Fruit fly (Drosophila melanogaster) whole organism, embryonic: Measurements from ENCODE around the gene Bicra.
A peak's percentile ranks its signal among the peaks of the same experiment; 100 is the strongest.

Source experiments
- ATbp ChIP-seq: fragments of 200-800 bp; sonication (Bioruptor generic); optimal IDR thresholded peaks from 2 replicates; lab custom pipeline; 2017; ENCODE audit warnings: missing biosample characterization, mild to moderate bottlenecking, missing genetic modification characterization, missing genetic modification reagents
- Atf3 ChIP-seq: fragments of 200-800 bp; sonication (Bioruptor generic); optimal IDR thresholded peaks from 3 replicates; lab custom pipeline; 2016; ENCODE audit warnings: missing biosample characterization, missing genetic modification characterization
- B-H2 ChIP-seq: fragments of 200-800 bp; sonication (Bioruptor generic); optimal IDR thresholded peaks from 2 replicates; lab custom pipeline; 2018; ENCODE audit warnings: missing biosample characterization, mild to moderate bottlenecking, missing genetic modification characterization
- CG11560 ChIP-seq: fragments of 200-800 bp; sonication (Bioruptor generic); IDR thresholded peaks from 3 replicates; pipeline ENCODE4 v1.3.6; 2022; ENCODE audit warnings: missing biosample characterization, missing genetic modification characterization
- CG14860 ChIP-seq: fragments of 200-800 bp; sonication (Bioruptor generic); IDR thresholded peaks from 3 replicates; pipeline ENCODE4 v1.3.6; 2022; ENCODE audit warnings: missing biosample characterization, missing genetic modification characterization; ENCODE audit not compliant: partially characterized antibody
- CG15269 ChIP-seq: fragments of 200-800 bp; sonication (Bioruptor generic); optimal IDR thresholded peaks from 2 replicates; lab custom pipeline; 2018; ENCODE audit warnings: missing biosample characterization, mild to moderate bottlenecking, missing genetic modification characterization, moderate library complexity
- CG1647 ChIP-seq: fragments of 200-800 bp; sonication (Bioruptor generic); optimal IDR thresholded peaks from 3 replicates; lab custom pipeline; 2016; ENCODE audit warnings: missing biosample characterization, missing genetic modification characterization
- CG17186 ChIP-seq: fragments of 200-800 bp; sonication (Bioruptor generic); optimal IDR thresholded peaks from 3 replicates; lab custom pipeline; 2017; ENCODE audit warnings: missing biosample characterization, missing genetic modification reagents, missing genetic modification characterization
- CG17328 ChIP-seq: fragments of 200-800 bp; sonication (Bioruptor generic); IDR thresholded peaks from 2 replicates; pipeline ENCODE4 v1.3.6; 2022; ENCODE audit warnings: missing biosample characterization, missing genetic modification characterization
- CG18764 ChIP-seq: fragments of 200-800 bp; sonication (Bioruptor generic); optimal IDR thresholded peaks from 3 replicates; lab custom pipeline; 2016; ENCODE audit warnings: missing biosample characterization, missing genetic modification characterization
- CG30020 ChIP-seq: fragments of 200-800 bp; optimal IDR thresholded peaks from 2 replicates; lab custom pipeline; 2019; ENCODE audit warnings: missing biosample characterization, mild to moderate bottlenecking, missing genetic modification characterization, moderate library complexity
- CG30431 ChIP-seq: fragments of 200-800 bp; sonication (Bioruptor generic); optimal IDR thresholded peaks from 2 replicates; lab custom pipeline; 2017; ENCODE audit warnings: missing biosample characterization, missing genetic modification characterization
- CG32532 ChIP-seq: fragments of 200-800 bp; sonication (Bioruptor generic); IDR thresholded peaks from 2 replicates; pipeline ENCODE4 v1.3.6; 2022; ENCODE audit warnings: missing biosample characterization, missing genetic modification characterization
- CG3407 ChIP-seq: fragments of 200-800 bp; sonication (Bioruptor generic); optimal IDR thresholded peaks from 2 replicates; lab custom pipeline; 2018; ENCODE audit warnings: missing biosample characterization, mild to moderate bottlenecking, missing genetic modification characterization
- CG3726 ChIP-seq: fragments of 200-800 bp; sonication (Bioruptor generic); IDR thresholded peaks from 3 replicates; pipeline ENCODE4, ENCODE4 v1.3.6; 2022; ENCODE audit warnings: missing biosample characterization, missing genetic modification characterization
- CG4424 ChIP-seq: fragments of 200-800 bp; sonication (Bioruptor generic); optimal IDR thresholded peaks from 3 replicates; lab custom pipeline; 2016; ENCODE audit warnings: missing biosample characterization, missing genetic modification characterization
- CG7372 ChIP-seq: fragments of 200-800 bp; sonication (Bioruptor generic); IDR thresholded peaks from 2 replicates; pipeline ENCODE4 v1.3.6; 2022; ENCODE audit warnings: missing biosample characterization, missing genetic modification characterization
- CG8089 ChIP-seq: fragments of 200-800 bp; sonication (Bioruptor generic); optimal IDR thresholded peaks from 3 replicates; lab custom pipeline; 2016; ENCODE audit warnings: missing biosample characterization, missing genetic modification characterization
- CG8765 ChIP-seq: fragments of 200-800 bp; sonication (Bioruptor generic); IDR thresholded peaks from 2 replicates; pipeline ENCODE4 v1.3.6; 2022; ENCODE audit warnings: missing biosample characterization, missing genetic modification characterization
- CG9215 ChIP-seq: fragments of 200-800 bp; sonication (Bioruptor generic); IDR thresholded peaks from 2 replicates; pipeline ENCODE4 v1.3.6; 2022; ENCODE audit warnings: missing biosample characterization, missing genetic modification characterization
- D19B ChIP-seq: fragments of 200-800 bp; sonication (Bioruptor generic); optimal IDR thresholded peaks from 2 replicates; lab custom pipeline; 2017; ENCODE audit warnings: missing biosample characterization, mild to moderate bottlenecking, missing genetic modification characterization
- Deaf1 ChIP-seq: fragments of 200-800 bp; optimal IDR thresholded peaks from 3 replicates; lab custom pipeline; 2019; ENCODE audit warnings: missing biosample characterization, mild to moderate bottlenecking, missing genetic modification characterization, moderate library complexity
- Dek ChIP-seq: fragments of 200-800 bp; sonication (Bioruptor generic); optimal IDR thresholded peaks from 3 replicates; lab custom pipeline; 2019; ENCODE audit warnings: missing biosample characterization, mild to moderate bottlenecking, missing genetic modification characterization, moderate library complexity
- Elba2 ChIP-seq: fragments of 200-800 bp; sonication (Bioruptor generic); optimal IDR thresholded peaks from 3 replicates; lab custom pipeline; 2016; ENCODE audit warnings: missing biosample characterization, missing genetic modification characterization
- MESR4 ChIP-seq: fragments of 200-800 bp; sonication (Bioruptor generic); optimal IDR thresholded peaks from 2 replicates; lab custom pipeline; 2018; ENCODE audit warnings: missing biosample characterization, mild to moderate bottlenecking, missing genetic modification characterization, moderate library complexity
- Max ChIP-seq: fragments of 200-800 bp; sonication (Bioruptor generic); optimal IDR thresholded peaks from 2 replicates; lab custom pipeline; 2016; ENCODE audit warnings: missing biosample characterization, mild to moderate bottlenecking, missing genetic modification characterization
- Nf-YA ChIP-seq: fragments of 200-800 bp; sonication (Bioruptor generic); IDR thresholded peaks from 2 replicates; pipeline ENCODE4 v1.3.6; 2022; ENCODE audit warnings: missing biosample characterization, missing genetic modification characterization
- Six4 ChIP-seq: fragments of 200-800 bp; sonication (Bioruptor generic); optimal IDR thresholded peaks from 2 replicates; lab custom pipeline; 2016; ENCODE audit warnings: missing biosample characterization, missing genetic modification characterization
- Taf1 ChIP-seq: fragments of 200-800 bp; sonication (Bioruptor generic); IDR thresholded peaks from 2 replicates; pipeline ENCODE4 v1.3.6; 2022; ENCODE audit warnings: missing biosample characterization, missing genetic modification characterization
- Xbp1 ChIP-seq: fragments of 200-800 bp; sonication (Bioruptor generic); optimal IDR thresholded peaks from 3 replicates; lab custom pipeline; 2016; ENCODE audit warnings: missing biosample characterization, mild to moderate bottlenecking, missing genetic modification characterization
- ac ChIP-seq: fragments of 200-800 bp; sonication (Bioruptor generic); optimal IDR thresholded peaks from 3 replicates; lab custom pipeline; 2017; ENCODE audit warnings: missing biosample characterization, mild to moderate bottlenecking, missing genetic modification characterization
- bigmax ChIP-seq: fragments of 200-800 bp; sonication (Bioruptor generic); optimal IDR thresholded peaks from 2 replicates; lab custom pipeline; 2018; ENCODE audit warnings: missing biosample characterization, mild to moderate bottlenecking, missing genetic modification characterization
- btn ChIP-seq: fragments of 200-800 bp; sonication (Bioruptor generic); optimal IDR thresholded peaks from 2 replicates; lab custom pipeline; 2016; ENCODE audit warnings: missing biosample characterization, missing genetic modification characterization
- cad ChIP-seq: fragments of >200 bp; optimal IDR thresholded peaks from 2 replicates; lab custom pipeline; 2017; ENCODE audit warnings: missing biosample characterization, missing genetic modification characterization
- corto ChIP-seq: fragments of 200-800 bp; sonication (Bioruptor generic); optimal IDR thresholded peaks from 2 replicates; lab custom pipeline; 2016; ENCODE audit warnings: missing biosample characterization, mild to moderate bottlenecking, missing genetic modification characterization, moderate library complexity
- crc ChIP-seq: fragments of 200-800 bp; sonication (Bioruptor generic); optimal IDR thresholded peaks from 2 replicates; lab custom pipeline; 2016; ENCODE audit warnings: missing biosample characterization, missing genetic modification characterization
- da ChIP-seq: fragments of 200-800 bp; sonication (Bioruptor generic); optimal IDR thresholded peaks from 2 replicates; lab custom pipeline; 2016; ENCODE audit warnings: missing biosample characterization, missing genetic modification characterization
- dan ChIP-seq: fragments of 200-800 bp; sonication (Bioruptor generic); IDR thresholded peaks from 2 replicates; pipeline ENCODE4 v1.3.6; 2022; ENCODE audit warnings: missing biosample characterization, missing genetic modification characterization
- dati ChIP-seq: fragments of 200-800 bp; sonication (Bioruptor generic); IDR thresholded peaks from 2 replicates; pipeline ENCODE4 v1.3.6; 2022; ENCODE audit warnings: missing biosample characterization, missing genetic modification characterization
- dimm ChIP-seq: fragments of 200-800 bp; sonication (Bioruptor generic); IDR thresholded peaks from 2 replicates; pipeline ENCODE4 v1.3.6; 2022; ENCODE audit warnings: missing biosample characterization, missing genetic modification characterization
- esg ChIP-seq: fragments of 200-800 bp; sonication (Bioruptor generic); conservative IDR thresholded peaks from 2 replicates; pipeline ENCODE4 v1.3.6; 2022; ENCODE audit warnings: missing biosample characterization, missing genetic modification characterization
- fu2 ChIP-seq: fragments of 200-800 bp; sonication (Bioruptor generic); optimal IDR thresholded peaks from 2 replicates; lab custom pipeline; 2016; ENCODE audit warnings: missing biosample characterization, missing genetic modification characterization
- nmo ChIP-seq: fragments of 200-800 bp; sonication (Bioruptor generic); optimal IDR thresholded peaks from 2 replicates; lab custom pipeline; 2018; ENCODE audit warnings: missing biosample characterization, mild to moderate bottlenecking, missing genetic modification characterization, moderate library complexity
- oc ChIP-seq: fragments of 200-800 bp; sonication (Bioruptor generic); optimal IDR thresholded peaks from 2 replicates; lab custom pipeline; 2018; ENCODE audit warnings: missing biosample characterization, mild to moderate bottlenecking, missing genetic modification characterization, moderate library complexity
- org-1 ChIP-seq: fragments of 200-800 bp; sonication (Bioruptor generic); optimal IDR thresholded peaks from 2 replicates; lab custom pipeline; 2017; ENCODE audit warnings: missing biosample characterization, missing genetic modification characterization
- pfk ChIP-seq: fragments of 200-800 bp; sonication (Bioruptor generic); optimal IDR thresholded peaks from 2 replicates; lab custom pipeline; 2018; ENCODE audit warnings: missing biosample characterization, mild to moderate bottlenecking, missing genetic modification characterization, moderate library complexity
- run ChIP-seq: fragments of 200-800 bp; sonication (Bioruptor generic); optimal IDR thresholded peaks from 3 replicates; lab custom pipeline; 2018; ENCODE audit warnings: missing biosample characterization, mild to moderate bottlenecking, missing genetic modification characterization
- salm ChIP-seq: fragments of 200-800 bp; sonication (Bioruptor generic); optimal IDR thresholded peaks from 2 replicates; lab custom pipeline; 2018; ENCODE audit warnings: missing biosample characterization, mild to moderate bottlenecking, missing genetic modification characterization
- sd ChIP-seq: fragments of 200-800 bp; sonication (Bioruptor generic); optimal IDR thresholded peaks from 3 replicates; lab custom pipeline; 2018; ENCODE audit warnings: missing biosample characterization, mild to moderate bottlenecking, missing genetic modification characterization, moderate library complexity
- slou ChIP-seq: fragments of 200-800 bp; sonication (Bioruptor generic); optimal IDR thresholded peaks from 3 replicates; lab custom pipeline; 2016; ENCODE audit warnings: missing biosample characterization, missing genetic modification characterization
- ssp ChIP-seq: fragments of 200-800 bp; sonication (Bioruptor generic); IDR thresholded peaks from 2 replicates; pipeline ENCODE4 v1.3.6; 2022; ENCODE audit warnings: missing biosample characterization, missing genetic modification characterization
- unc-4 ChIP-seq: fragments of 200-800 bp; sonication (Bioruptor generic); IDR thresholded peaks from 2 replicates; pipeline ENCODE4 v1.3.6; 2022; ENCODE audit warnings: missing biosample characterization, missing genetic modification characterization; ENCODE audit not compliant: partially characterized antibody

The Bicra gene

DNA sequence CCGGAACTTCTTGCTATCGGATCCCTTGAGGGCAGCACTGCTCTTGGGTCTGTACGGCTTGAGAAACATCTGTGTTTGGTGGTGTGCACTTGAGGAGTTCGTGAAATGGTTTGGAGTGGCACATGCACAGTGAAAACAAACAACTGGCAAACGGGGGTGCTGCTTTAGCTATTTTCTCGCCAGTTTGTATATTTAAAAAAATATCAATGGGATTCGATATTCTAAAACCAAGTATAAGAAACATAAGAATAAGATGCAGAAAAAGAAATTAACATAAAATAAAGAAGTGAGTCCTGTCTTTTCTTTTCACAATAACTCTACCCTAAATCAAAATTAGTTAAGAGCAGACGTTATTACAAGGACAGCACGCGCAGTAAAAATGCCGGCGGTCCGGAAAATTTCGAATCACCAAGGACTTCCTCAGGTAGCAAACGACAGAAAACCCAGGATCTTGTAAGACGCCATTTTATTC is 88.8 kb downstream of the Bicra start, which contains the start of gene eIF2D (continued):
- TF ChIP-seq CG7372 (peak; percentile 69), CG30431 (no peak), esg (GFP tag; lab: Robert Waterston, UW) (peak; percentile 10; the same call in 1 of the 2 replicates), pfk (GFP tag; lab: Kevin White, UChicago) (no peak), CG18764 (GFP tag; lab: Kevin White, UChicago) (no peak), Deaf1 (tag; lab: Kevin White, UChicago) (no peak), unc-4 (GFP tag; lab: Robert Waterston, UW) (no peak), ac (GFP tag; lab: Kevin White, UChicago) (peak; percentile 24), oc (no peak), Nf-YA (GFP tag; lab: Robert Waterston, UW) (no peak), CG1647 (GFP tag; lab: Kevin White, UChicago) (no peak), Dek (tag; lab: Kevin White, UChicago) (peak; percentile 33), CG17328 (GFP tag; lab: Robert Waterston, UW) (peak; percentile 54; the same call in 1 of the 2 replicates), CG17186 (GFP tag; lab: Kevin White, UChicago) (peak; percentile 12), run (no peak), CG32532 (GFP tag; lab: Robert Waterston, UW) (peak; percentile 68), MESR4 (peak; percentile 68), Elba2 (GFP tag; lab: Kevin White, UChicago) (no peak), ssp (GFP tag; lab: Robert Waterston, UW) (no peak), CG8765 (GFP tag; lab: Robert Waterston, UW) (no peak), salm (tag; lab: Kevin White, UChicago) (no peak), CG11560 (tag; lab: Robert Waterston, UW) (no peak), B-H2 (peak; percentile 46), nmo (GFP tag; lab: Kevin White, UChicago) (peak; percentile 69), dati (GFP tag; lab: Robert Waterston, UW) (no peak), btn (GFP tag; lab: Kevin White, UChicago) (no peak), da (no peak), Six4 (peak; percentile 51), CG4424 (peak; percentile 66), fu2 (GFP tag; lab: Kevin White, UChicago) (no peak), ATbp (GFP tag; lab: Kevin White, UChicago) (peak; percentile 36), slou (GFP tag; lab: Kevin White, UChicago) (no peak), crc (peak; percentile 36), corto (no peak), dan (GFP tag; lab: Robert Waterston, UW) (no peak), CG14860 (GFP tag; lab: Robert Waterston, UW) (no peak), Taf1 (GFP tag; lab: Robert Waterston, UW) (0 out of 2 replicates have a peak, but pooled peaks have one; percentile 31), org-1 (no peak), cad (no peak), D19B (GFP tag; lab: Kevin White, UChicago) (peak; percentile 41), CG3726 (GFP tag; lab: Robert Waterston, UW) (no peak), CG8089 (GFP tag; lab: Kevin White, UChicago) (no peak), CG3407 (GFP tag; lab: Kevin White, UChicago) (no peak), Atf3 (no peak), dimm (GFP tag; lab: Robert Waterston, UW) (0 out of 2 replicates have a peak, but pooled peaks have one; percentile 14), CG15269 (tag; lab: Kevin White, UChicago) (no peak), Max (peak; percentile 58), Xbp1 (peak; percentile 46), CG30020 (tag; lab: Kevin White, UChicago) (peak; percentile 20), CG9215 (GFP tag; lab: Robert Waterston, UW) (no peak; the same call in 1 of the 2 replicates), bigmax (no peak), sd (no peak)
